Fruit fly (Drosophila melanogaster): ENCODE results near the gene Cp18.
A peak's percentile ranks its signal among the peaks of the same experiment; 100 is the strongest.

DNA sequence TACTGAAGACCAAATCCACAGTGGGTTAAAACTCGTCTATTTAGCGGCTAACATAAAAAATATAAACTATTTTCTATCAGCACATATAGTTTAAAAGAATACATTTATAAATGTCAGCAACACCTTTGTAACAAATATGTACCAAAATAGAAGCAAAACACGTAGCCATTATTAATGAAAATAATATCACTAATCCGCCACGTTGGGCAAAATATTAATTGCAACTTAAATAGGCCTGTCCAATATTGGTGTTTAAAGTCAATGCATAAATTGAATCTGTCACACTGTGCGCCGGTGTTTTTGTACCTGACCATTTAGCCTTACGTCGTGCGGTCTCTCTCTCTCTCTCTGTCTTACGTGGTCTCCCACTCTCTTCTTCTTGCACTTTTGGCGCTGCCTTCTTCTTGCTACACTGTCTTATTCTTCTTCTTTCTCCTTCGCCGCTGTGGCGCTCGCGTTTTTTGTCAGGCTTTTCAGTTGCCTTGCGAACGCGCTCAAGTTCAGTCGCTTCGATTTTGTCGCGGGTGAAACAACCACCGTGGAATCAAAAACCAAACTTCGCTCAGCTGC is 39.5 kb downstream of the Cp18 start:
- TF ChIP-seq CG8478 (optimal IDR thresholded peaks at IDR 0.05) (no peak), pan (optimal IDR thresholded peaks at IDR 0.05) (no peak), psq (optimal IDR thresholded peaks at IDR 0.05) (no peak), EcR (GFP tag; optimal IDR thresholded peaks at IDR 0.05) (no peak), usp (GFP tag; optimal IDR thresholded peaks at IDR 0.05) (no peak), Dll (optimal IDR thresholded peaks at IDR 0.05) (peak; percentile 3)
